Worm (Caenorhabditis elegans) whole organism, L3 larva: Measurements from ENCODE around the gene ocr-1.

Experiments
- R02D3.7 ChIP-seq: fragments of 150-350 bp; optimal IDR thresholded peaks from 2 replicates; lab custom pipeline; 2014; ENCODE audit warnings: missing biosample characterization, missing genetic modification characterization
- zag-1 ChIP-seq: fragments of 150-350 bp; optimal IDR thresholded peaks from 2 replicates; lab custom pipeline; 2014; ENCODE audit warnings: missing biosample characterization, missing genetic modification characterization

- no peak for TF ChIP-seq R02D3.7 (tag; lab: Kevin White, UChicago)
- no peak for TF ChIP-seq zag-1 (tag; lab: Kevin White, UChicago)
Observed at ce11 chrV:10816831-10817230, 52.7 kb downstream of the ocr-1 start.
